Worm (Caenorhabditis elegans) whole organism, L1 larva: Measurements from ENCODE around the gene T14B4.3.

Experiments
- C34B4.2 ChIP-seq: sonication (generic microtip); optimal IDR thresholded peaks from 2 replicates; lab custom pipeline; 2017; ENCODE audit warnings: mild to moderate bottlenecking, missing genetic modification characterization, missing compliant biosample characterization
- ama-1 ChIP-seq: fragments of 150-350 bp; optimal IDR thresholded peaks from 2 replicates; lab custom pipeline; 2014
- fkh-10 ChIP-seq: sonication (generic microtip); optimal IDR thresholded peaks from 2 replicates; lab custom pipeline; 2017; ENCODE audit warnings: missing biosample characterization, missing genetic modification reagents, missing genetic modification characterization
- lin-13 ChIP-seq: fragments of 150-350 bp; optimal IDR thresholded peaks from 2 replicates; lab custom pipeline; 2014; ENCODE audit warnings: missing biosample characterization, missing genetic modification reagents, missing genetic modification characterization
- lin-39 ChIP-seq: fragments of 150-350 bp; optimal IDR thresholded peaks from 2 replicates; lab custom pipeline; 2014; ENCODE audit warnings: missing biosample characterization, missing genetic modification reagents, missing genetic modification characterization
- nhr-11 ChIP-seq: fragments of 150-350 bp; optimal IDR thresholded peaks from 2 replicates; lab custom pipeline; 2014; ENCODE audit warnings: missing biosample characterization, missing genetic modification characterization
- nhr-12 ChIP-seq: sonication (generic microtip); optimal IDR thresholded peaks from 2 replicates; lab custom pipeline; 2017; ENCODE audit warnings: missing biosample characterization, missing genetic modification characterization
- nhr-237 ChIP-seq: fragments of 150-350 bp; optimal IDR thresholded peaks from 2 replicates; lab custom pipeline; 2014; ENCODE audit warnings: missing biosample characterization, missing genetic modification characterization
- nhr-76 ChIP-seq: sonication (generic microtip); optimal IDR thresholded peaks from 2 replicates; lab custom pipeline; 2017; ENCODE audit warnings: missing biosample characterization, missing genetic modification characterization
- pqm-1 ChIP-seq: sonication (generic microtip); optimal IDR thresholded peaks from 3 replicates; lab custom pipeline; 2017; ENCODE audit warnings: missing biosample characterization, missing genetic modification characterization
- sox-4 ChIP-seq: sonication (generic microtip); optimal IDR thresholded peaks from 2 replicates; lab custom pipeline; 2016; ENCODE audit warnings: missing genetic modification characterization, missing compliant biosample characterization
- unc-62 ChIP-seq: fragments of 150-350 bp; optimal IDR thresholded peaks from 2 replicates; lab custom pipeline; 2014; ENCODE audit warnings: missing biosample characterization, missing genetic modification reagents, missing genetic modification characterization
- zag-1 ChIP-seq: fragments of 150-350 bp; optimal IDR thresholded peaks from 2 replicates; lab custom pipeline; 2014; ENCODE audit warnings: missing biosample characterization, missing genetic modification characterization

DNA sequence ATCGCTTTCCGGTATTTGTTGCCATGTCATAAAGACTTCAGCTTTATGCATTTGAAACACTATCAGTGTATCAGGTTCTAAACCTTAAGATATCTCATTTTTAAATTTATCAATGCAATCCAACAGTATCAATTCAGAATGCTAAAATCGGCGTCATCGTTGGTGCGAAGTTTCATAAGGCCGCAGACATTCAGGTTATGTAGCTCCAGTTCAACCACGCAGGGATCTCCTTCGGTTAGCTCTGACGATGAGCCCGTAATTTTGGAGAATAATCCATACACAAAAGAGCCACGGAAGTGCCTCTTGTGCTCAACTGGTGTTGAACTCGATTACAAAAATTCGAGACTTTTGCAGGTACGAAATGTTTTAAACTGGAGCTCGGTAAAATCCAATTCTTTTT, 1.3 kb downstream of the T14B4.3 start, which contains the start of gene mrps-18.C:
- TF ChIP-seq sox-4 (tag; lab: Kevin White, UChicago) (no peak), lin-39 (tag; lab: Kevin White, UChicago) (no peak), lin-13 (GFP tag; lab: Kevin White, UChicago) (no peak), nhr-11 (tag; lab: Kevin White, UChicago) (no peak), nhr-237 (tag; lab: Kevin White, UChicago) (no peak), ama-1 (lab: Kevin White, UChicago) (no peak), pqm-1 (tag; lab: Kevin White, UChicago) (no peak), zag-1 (tag; lab: Kevin White, UChicago) (no peak), fkh-10 (GFP tag; lab: Kevin White, UChicago) (no peak), C34B4.2 (tag; lab: Kevin White, UChicago) (no peak), nhr-76 (no peak), unc-62 (GFP tag; lab: Kevin White, UChicago) (no peak), nhr-12 (tag; lab: Kevin White, UChicago) (no peak)
